Fruit fly (Drosophila melanogaster) whole organism, wandering third instar larva: ENCODE measurements around the gene CG32333.

ENCODE experiments used
- Abd-B ChIP-seq: fragments of >200 bp; optimal IDR thresholded peaks from 2 replicates; lab custom pipeline; 2017; ENCODE audit warnings: missing biosample characterization, missing genetic modification characterization
- CG32264 ChIP-seq: fragments of 200-800 bp; sonication (Bioruptor generic); optimal IDR thresholded peaks from 2 replicates; lab custom pipeline; 2016; ENCODE audit warnings: missing biosample characterization, missing genetic modification characterization
- CG9705 ChIP-seq: fragments of 200-800 bp; sonication (Bioruptor generic); optimal IDR thresholded peaks from 2 replicates; lab custom pipeline; 2018; ENCODE audit warnings: missing biosample characterization, mild to moderate bottlenecking, missing genetic modification characterization
- CrebA ChIP-seq: fragments of 200-800 bp; sonication (Bioruptor generic); optimal IDR thresholded peaks from 2 replicates; lab custom pipeline; 2016; ENCODE audit warnings: missing biosample characterization, mild to moderate bottlenecking, missing genetic modification characterization, borderline replicate concordance
- Dfd ChIP-seq: fragments of >200 bp; optimal IDR thresholded peaks from 2 replicates; lab custom pipeline; 2017; ENCODE audit warnings: missing biosample characterization, missing genetic modification characterization
- Dif ChIP-seq: fragments of 200-275, 200-300 bp; sonication (Bioruptor generic); optimal IDR thresholded peaks from 2 replicates; lab custom pipeline; 2018; ENCODE audit warnings: missing biosample characterization, missing genetic modification characterization; ENCODE audit not compliant: partially characterized antibody
- GATAd ChIP-seq: sonication (Bioruptor generic); optimal IDR thresholded peaks from 2 replicates; lab custom pipeline; 2016; ENCODE audit warnings: missing biosample characterization, missing genetic modification characterization
- HLH106 ChIP-seq: fragments of 200-800 bp; optimal IDR thresholded peaks from 3 replicates; lab custom pipeline; 2019; ENCODE audit warnings: missing biosample characterization, mild to moderate bottlenecking, missing genetic modification characterization, moderate library complexity
- Hnf4 ChIP-seq: fragments of 200-800 bp; sonication (Bioruptor generic); optimal IDR thresholded peaks from 2 replicates; lab custom pipeline; 2016; ENCODE audit warnings: missing biosample characterization, mild to moderate bottlenecking, missing genetic modification characterization
- Hr78 ChIP-seq: fragments of >200 bp; optimal IDR thresholded peaks from 2 replicates; lab custom pipeline; 2017; ENCODE audit warnings: missing biosample characterization, missing genetic modification characterization
- Hr83 ChIP-seq: fragments of 200-300 bp; sonication (Bioruptor generic); optimal IDR thresholded peaks from 2 replicates; lab custom pipeline; 2016; ENCODE audit warnings: missing biosample characterization, mild to moderate bottlenecking, missing genetic modification characterization, moderate library complexity; ENCODE audit not compliant: poor library complexity, severe bottlenecking
- Jra ChIP-seq: sonication (Bioruptor generic); optimal IDR thresholded peaks from 2 replicates; lab custom pipeline; 2016; ENCODE audit warnings: missing biosample characterization, missing genetic modification characterization
- Mio ChIP-seq: sonication (Bioruptor generic); optimal IDR thresholded peaks from 2 replicates; lab custom pipeline; 2016; ENCODE audit warnings: missing biosample characterization, missing genetic modification characterization
- Myc ChIP-seq: fragments of >200 bp; optimal IDR thresholded peaks from 2 replicates; lab custom pipeline; 2017
- N ChIP-seq: fragments of >200 bp; optimal IDR thresholded peaks from 2 replicates; lab custom pipeline; 2018; ENCODE audit warnings: missing biosample characterization, missing external identifiers, missing genetic modification characterization
- OdsH ChIP-seq: fragments of 200-800 bp; sonication (Bioruptor generic); optimal IDR thresholded peaks from 2 replicates; lab custom pipeline; 2016; ENCODE audit warnings: missing biosample characterization, mild to moderate bottlenecking, missing genetic modification characterization
- Rel ChIP-seq, 2 experiments: fragments of 200-800 bp; sonication (Bioruptor generic) in 1 of 2; optimal IDR thresholded peaks; 2 replicates in 1 of 2; 3 replicates in 1 of 2; lab custom pipeline; 2016 to 2019; ENCODE audit warnings: mild to moderate bottlenecking in 2 of 2, missing biosample characterization in 2 of 2, missing genetic modification characterization in 2 of 2, moderate library complexity in 1 of 2
- Sp1 ChIP-seq: fragments of 200-800 bp; sonication (Bioruptor generic); optimal IDR thresholded peaks from 3 replicates; lab custom pipeline; 2019; ENCODE audit warnings: missing biosample characterization, mild to moderate bottlenecking, missing genetic modification characterization, moderate library complexity
- Vsx2 ChIP-seq: fragments of 200-300, 225-300 bp; sonication (Bioruptor generic); optimal IDR thresholded peaks from 2 replicates; lab custom pipeline; 2018; ENCODE audit warnings: missing biosample characterization, missing genetic modification characterization; ENCODE audit not compliant: partially characterized antibody
- br ChIP-seq: fragments of 200-800 bp; sonication (Bioruptor generic); optimal IDR thresholded peaks from 2 replicates; lab custom pipeline; 2016; ENCODE audit warnings: missing biosample characterization, missing genetic modification characterization
- brk ChIP-seq: fragments of 200-800 bp; sonication (Bioruptor generic); optimal IDR thresholded peaks from 2 replicates; lab custom pipeline; 2016; ENCODE audit warnings: missing biosample characterization, mild to moderate bottlenecking, missing genetic modification characterization
- dl ChIP-seq, 2 experiments: fragments of 175-275, 200-275 bp in 1 of 2; fragments of 200-275 bp in 1 of 2; sonication (Bioruptor generic); optimal IDR thresholded peaks; lab custom pipeline; 2018; ENCODE audit warnings: mild to moderate bottlenecking in 2 of 2, missing biosample characterization in 2 of 2, missing genetic modification characterization in 2 of 2, moderate library complexity in 2 of 2; ENCODE audit not compliant: partially characterized antibody in 2 of 2, insufficient read depth in 1 of 2
- dmrt93B ChIP-seq: fragments of 200-800 bp; sonication (Bioruptor generic); optimal IDR thresholded peaks from 2 replicates; lab custom pipeline; 2018; ENCODE audit warnings: missing biosample characterization, mild to moderate bottlenecking, missing genetic modification characterization
- dsf ChIP-seq: sonication (Bioruptor generic); optimal IDR thresholded peaks from 2 replicates; lab custom pipeline; 2016; ENCODE audit warnings: missing biosample characterization, missing genetic modification characterization, borderline replicate concordance
- ey ChIP-seq: fragments of 200-800 bp; sonication (Bioruptor generic); optimal IDR thresholded peaks from 2 replicates; lab custom pipeline; 2016; ENCODE audit warnings: missing biosample characterization, missing genetic modification characterization
- foxo ChIP-seq, 2 experiments: fragments of 200-800 bp; sonication (Bioruptor generic); optimal IDR thresholded peaks; 2 replicates in 1 of 2; 3 replicates in 1 of 2; lab custom pipeline; 2016 to 2017; ENCODE audit warnings: missing biosample characterization in 2 of 2, missing genetic modification characterization in 2 of 2
- fru ChIP-seq: fragments of 200-800 bp; sonication (Bioruptor generic); optimal IDR thresholded peaks from 3 replicates; lab custom pipeline; 2016; ENCODE audit warnings: missing biosample characterization, mild to moderate bottlenecking, missing genetic modification characterization
- h ChIP-seq: fragments of 200-800 bp; sonication (Bioruptor generic); optimal IDR thresholded peaks from 3 replicates; lab custom pipeline; 2016; ENCODE audit warnings: missing biosample characterization, mild to moderate bottlenecking, missing genetic modification characterization
- jim ChIP-seq: fragments of 175-275, 200-325 bp; sonication (Bioruptor generic); optimal IDR thresholded peaks from 2 replicates; lab custom pipeline; 2016; ENCODE audit warnings: missing biosample characterization, mild to moderate bottlenecking, missing genetic modification characterization
- lola ChIP-seq: fragments of >200 bp; optimal IDR thresholded peaks from 2 replicates; lab custom pipeline; 2017; ENCODE audit warnings: missing biosample characterization, missing genetic modification characterization
- pan ChIP-seq: fragments of >200 bp; optimal IDR thresholded peaks from 2 replicates; lab custom pipeline; 2017
- psq ChIP-seq: fragments of 200-800 bp; sonication (Bioruptor generic); optimal IDR thresholded peaks from 3 replicates; lab custom pipeline; 2017; ENCODE audit warnings: missing biosample characterization, mild to moderate bottlenecking, missing genetic modification characterization, moderate library complexity
- rgr ChIP-seq: fragments of 200-800 bp; sonication (Bioruptor generic); optimal IDR thresholded peaks from 3 replicates; lab custom pipeline; 2016; ENCODE audit warnings: missing biosample characterization, mild to moderate bottlenecking, missing genetic modification characterization
- sage ChIP-seq: fragments of 200-800 bp; sonication (Bioruptor generic); optimal IDR thresholded peaks from 2 replicates; lab custom pipeline; 2016; ENCODE audit warnings: missing biosample characterization, mild to moderate bottlenecking, missing genetic modification characterization
- sv ChIP-seq: fragments of 200-800 bp; sonication (Bioruptor generic); optimal IDR thresholded peaks from 3 replicates; lab custom pipeline; 2016; ENCODE audit warnings: missing biosample characterization, missing genetic modification characterization
- tai ChIP-seq: sonication (Bioruptor generic); optimal IDR thresholded peaks from 2 replicates; lab custom pipeline; 2016; ENCODE audit warnings: missing biosample characterization, missing genetic modification characterization
- usp ChIP-seq: fragments of >200 bp; optimal IDR thresholded peaks from 2 replicates; lab custom pipeline; 2017; ENCODE audit warnings: missing biosample characterization, missing genetic modification characterization
- woc ChIP-seq: sonication (Bioruptor generic); optimal IDR thresholded peaks from 2 replicates; lab custom pipeline; 2016; ENCODE audit warnings: missing biosample characterization, mild to moderate bottlenecking, missing genetic modification characterization

CG32333 gene

DNA sequence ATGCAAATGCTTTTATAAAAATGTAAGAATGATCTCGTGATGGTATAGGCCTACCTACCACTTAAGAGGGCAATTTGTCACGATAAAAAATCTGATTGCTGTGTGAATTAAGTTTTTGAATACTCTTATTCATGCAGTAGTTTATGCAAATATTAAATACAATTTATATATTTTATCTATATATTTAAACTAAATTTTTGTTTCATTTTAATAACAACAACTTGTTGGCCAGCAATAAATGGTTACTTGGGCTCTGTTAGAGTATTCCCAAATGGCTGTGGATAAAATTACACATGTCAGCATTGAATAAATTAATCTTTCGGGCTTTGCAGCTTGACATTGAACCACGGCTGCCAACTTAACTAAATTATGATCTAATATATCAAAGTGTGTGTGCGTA lies 17.2 kb upstream of the CG32333 start:
- TF ChIP-seq fru (GFP tag; lab: Kevin White, UChicago) (no peak), jim (GFP tag; lab: Kevin White, UChicago) (no peak), pan (lab: Kevin White, UChicago) (no peak), foxo (GFP tag; optimal IDR thresholded peaks at IDR 0.05; lab: Kevin White, UChicago) (no peak), dl (GFP tag; optimal IDR thresholded peaks at IDR 0.05; lab: Kevin White, UChicago; ENCODE audit: insufficient read depth in 1 of 2, partially characterized antibody in 2 of 2) (no peak), GATAd (GFP tag; lab: Kevin White, UChicago) (no peak)

DNA sequence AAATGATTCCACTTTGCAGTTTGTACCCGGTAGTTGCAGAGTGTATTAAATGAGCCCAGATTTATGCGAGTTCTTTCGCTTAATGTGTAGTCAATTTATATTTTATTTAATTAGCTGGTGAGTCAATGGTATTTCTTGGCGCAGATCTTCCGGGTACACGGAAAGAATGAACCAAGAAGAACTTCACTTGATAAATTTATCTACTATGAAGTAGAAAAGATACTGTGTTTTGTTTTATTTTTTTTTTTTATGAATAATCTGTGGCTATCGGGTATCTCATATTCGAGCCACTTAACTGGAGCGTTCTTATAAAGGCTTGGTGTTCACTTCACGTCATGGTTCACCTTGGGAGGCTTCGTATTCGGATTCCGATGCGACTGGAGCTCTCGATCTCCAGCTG lies 10.8 kb upstream of the CG32333 start:
- TF ChIP-seq Hr78 (GFP tag; lab: Kevin White, UChicago) (no peak), dl (GFP tag; optimal IDR thresholded peaks at IDR 0.05; lab: Kevin White, UChicago; ENCODE audit: insufficient read depth in 1 of 2, partially characterized antibody in 2 of 2) (no peak), CrebA (GFP tag; lab: Kevin White, UChicago) (no peak), foxo (GFP tag; optimal IDR thresholded peaks at IDR 0.05; lab: Kevin White, UChicago) (peak in 1 of 2 experiments; percentile 43), ey (GFP tag; lab: Kevin White, UChicago) (peak; percentile 34), OdsH (GFP tag; lab: Kevin White, UChicago) (peak; percentile 38), Dfd (GFP tag; lab: Kevin White, UChicago) (no peak), psq (GFP tag; lab: Kevin White, UChicago) (no peak), h (GFP tag; lab: Kevin White, UChicago) (peak; percentile 71), CG9705 (GFP tag; lab: Kevin White, UChicago) (no peak), Hnf4 (GFP tag; lab: Kevin White, UChicago) (peak; percentile 2), Myc (lab: Kevin White, UChicago) (no peak), woc (GFP tag; lab: Kevin White, UChicago) (peak; percentile 71), pan (lab: Kevin White, UChicago) (peak; percentile 25), Sp1 (GFP tag; lab: Kevin White, UChicago) (no peak), jim (GFP tag; lab: Kevin White, UChicago) (no peak), Dif (GFP tag; lab: Kevin White, UChicago) (no peak), br (GFP tag; lab: Kevin White, UChicago) (peak; percentile 42), Hr83 (no peak), tai (GFP tag; lab: Kevin White, UChicago) (no peak), rgr (GFP tag; lab: Kevin White, UChicago) (peak; percentile 23), Jra (GFP tag; lab: Kevin White, UChicago) (no peak), brk (GFP tag; lab: Kevin White, UChicago) (no peak), HLH106 (no peak), Mio (GFP tag; lab: Kevin White, UChicago) (no peak), N (no peak), Vsx2 (GFP tag; lab: Kevin White, UChicago) (no peak), Rel (GFP tag; optimal IDR thresholded peaks at IDR 0.05; lab: Kevin White, UChicago) (no peak), Rel (tag; optimal IDR thresholded peaks at IDR 0.05; lab: Kevin White, UChicago) (no peak), Abd-B (GFP tag; lab: Kevin White, UChicago) (no peak), CG32264 (no peak), dmrt93B (peak; percentile 12), GATAd (GFP tag; lab: Kevin White, UChicago) (no peak), fru (GFP tag; lab: Kevin White, UChicago) (peak; percentile 34), sage (GFP tag; lab: Kevin White, UChicago) (no peak), sv (GFP tag; lab: Kevin White, UChicago) (no peak), dsf (no peak), lola (GFP tag; lab: Kevin White, UChicago) (no peak), usp (GFP tag; lab: Kevin White, UChicago) (no peak)
